Worm (Caenorhabditis elegans) whole organism, late embryonic: ENCODE measurements around the gene C39B5.14.

Experiments used
- ceh-6 ChIP-seq: fragments of 200-800 bp; sonication (Bioruptor generic); optimal IDR thresholded peaks from 2 replicates; lab custom pipeline; 2018; ENCODE audit warnings: mild to moderate bottlenecking, missing genetic modification characterization, missing compliant biosample characterization
- che-1 ChIP-seq: sonication (generic microtip); optimal IDR thresholded peaks from 2 replicates; lab custom pipeline; 2016; ENCODE audit warnings: mild to moderate bottlenecking, missing genetic modification characterization, missing compliant biosample characterization
- dve-1 ChIP-seq: sonication (generic microtip); optimal IDR thresholded peaks from 2 replicates; lab custom pipeline; 2017; ENCODE audit warnings: antibody characterized with exemption, mild to moderate bottlenecking, missing genetic modification characterization, missing compliant biosample characterization
- elt-2 ChIP-seq: sonication (generic microtip); optimal IDR thresholded peaks from 2 replicates; lab custom pipeline; 2016; ENCODE audit warnings: missing genetic modification reagents, missing genetic modification characterization, missing compliant biosample characterization
- fkh-10 ChIP-seq: fragments of 150-350 bp; optimal IDR thresholded peaks from 2 replicates; lab custom pipeline; 2014; ENCODE audit warnings: missing biosample characterization, missing genetic modification reagents, missing genetic modification characterization
- hlh-30 ChIP-seq: sonication (generic microtip); optimal IDR thresholded peaks from 2 replicates; lab custom pipeline; 2017; ENCODE audit warnings: antibody characterized with exemption, missing genetic modification characterization, missing compliant biosample characterization; ENCODE audit not compliant: insufficient read depth
- hlh-8 ChIP-seq: sonication (generic microtip); optimal IDR thresholded peaks from 2 replicates; lab custom pipeline; 2016; ENCODE audit warnings: missing genotype, missing genetic modification characterization, missing compliant biosample characterization
- nhr-11 ChIP-seq: fragments of 150-350 bp; optimal IDR thresholded peaks from 2 replicates; lab custom pipeline; 2014; ENCODE audit warnings: missing biosample characterization, missing genetic modification characterization
- pqm-1 ChIP-seq: sonication (generic microtip); optimal IDR thresholded peaks from 2 replicates; lab custom pipeline; 2016; ENCODE audit warnings: missing genetic modification characterization, missing compliant biosample characterization
- rnt-1 ChIP-seq: sonication (generic microtip); optimal IDR thresholded peaks from 2 replicates; lab custom pipeline; 2016; ENCODE audit warnings: missing genetic modification characterization, missing compliant biosample characterization
- sox-4 ChIP-seq: sonication (generic microtip); optimal IDR thresholded peaks from 2 replicates; lab custom pipeline; 2017; ENCODE audit warnings: mild to moderate bottlenecking, missing genetic modification characterization, inconsistent platforms, missing compliant biosample characterization
- tbx-2 ChIP-seq: sonication (generic microtip); optimal IDR thresholded peaks from 2 replicates; lab custom pipeline; 2016; ENCODE audit warnings: missing genetic modification characterization, missing compliant biosample characterization
- unc-42 ChIP-seq: sonication (generic microtip); optimal IDR thresholded peaks from 2 replicates; lab custom pipeline; 2016; ENCODE audit warnings: missing genotype, missing genetic modification characterization, missing compliant biosample characterization

ce11 chrIII:2210601-2211000 lies 619 bp upstream of the C39B5.14 start:
- no peak for TF ChIP-seq fkh-10 (GFP tag; lab: Kevin White, UChicago)
- no peak for TF ChIP-seq unc-42 (tag; lab: Kevin White, UChicago)
- TF ChIP-seq elt-2, result no peak
- no peak for TF ChIP-seq che-1
- no peak for TF ChIP-seq rnt-1 (tag; lab: Kevin White, UChicago)
- no peak for TF ChIP-seq tbx-2 (tag; lab: Kevin White, UChicago)
- TF ChIP-seq nhr-11, result no peak
- no peak for TF ChIP-seq sox-4 (tag; lab: Kevin White, UChicago)
- no peak for TF ChIP-seq dve-1 (tag; lab: Kevin White, UChicago)
- no peak for TF ChIP-seq ceh-6 (GFP tag; lab: Kevin White, UChicago)
- TF ChIP-seq hlh-30 (tag; lab: Kevin White, UChicago), result no peak
- no peak for TF ChIP-seq hlh-8 (tag; lab: Kevin White, UChicago)
- TF ChIP-seq pqm-1 (tag; lab: Kevin White, UChicago), result no peak
